Fruit fly (Drosophila melanogaster): Measurements from ENCODE around the gene bol.

The bol gene

DNA sequence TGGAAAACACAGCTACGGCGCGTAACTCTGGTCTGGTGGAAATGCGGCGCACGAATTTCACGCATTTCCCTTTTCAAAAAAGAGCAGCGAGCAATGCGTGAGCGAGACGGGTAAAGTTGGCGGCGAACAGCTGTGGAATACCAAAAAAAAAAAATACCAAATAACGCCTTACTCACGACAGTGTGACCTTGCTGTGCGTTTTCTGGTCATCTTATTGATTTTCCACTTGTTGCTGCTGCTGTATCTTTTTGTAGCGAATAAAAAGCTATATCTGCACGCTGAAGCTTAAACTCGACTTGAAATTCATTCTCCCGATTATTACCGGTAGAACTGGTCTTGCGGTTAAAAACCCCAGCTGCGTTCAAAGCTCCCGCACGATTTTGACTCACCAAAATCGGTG is at the start of gene bol, which contains the start of gene Dhpr:
Gene bol, minus strand, starts transcription at position 57 of the 400 bp plus-strand sequence.
Gene Dhpr, plus strand, starts transcription at position 212 of the 400 bp plus-strand sequence.
- TF ChIP-seq Sin3A (optimal IDR thresholded peaks at IDR 0.05) (no peak), ttk (optimal IDR thresholded peaks at IDR 0.05) (no peak), psq (optimal IDR thresholded peaks at IDR 0.05) (no peak), h (optimal IDR thresholded peaks at IDR 0.05) (no peak), Myc (optimal IDR thresholded peaks at IDR 0.05) (no peak), insv (optimal IDR thresholded peaks at IDR 0.05) (no peak)

DNA sequence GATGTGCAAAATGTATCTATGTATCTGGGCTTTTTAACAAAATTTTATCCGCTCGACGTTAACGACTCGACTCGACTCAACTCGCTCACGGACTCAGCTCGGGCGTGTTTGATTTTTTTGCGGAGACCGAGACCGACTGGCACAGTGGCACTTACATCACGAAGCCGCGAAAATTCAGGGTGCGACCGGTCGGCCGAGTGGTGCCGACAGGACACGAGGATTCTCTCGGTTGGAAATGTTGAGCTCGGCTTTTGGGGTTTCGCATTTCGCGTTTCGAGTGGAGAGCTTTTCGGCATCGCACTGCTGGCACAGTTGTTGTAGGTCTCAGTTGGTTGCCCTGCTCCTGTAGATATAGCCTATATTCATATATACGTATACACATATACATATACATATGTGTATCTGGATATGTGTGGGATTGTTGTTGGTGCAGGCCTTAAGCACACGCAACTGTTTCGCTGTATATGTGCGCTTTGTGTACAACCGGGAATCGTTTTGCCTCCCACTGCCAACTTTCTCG is 47.9 kb upstream of the bol start, which contains the start of gene Rdl:
Gene Rdl, minus strand, starts transcription at position 97 of the 520 bp plus-strand sequence.
- TF ChIP-seq Myc (optimal IDR thresholded peaks at IDR 0.05) (no peak), insv (optimal IDR thresholded peaks at IDR 0.05) (no peak), psq (optimal IDR thresholded peaks at IDR 0.05) (no peak), ttk (optimal IDR thresholded peaks at IDR 0.05) (no peak)

DNA sequence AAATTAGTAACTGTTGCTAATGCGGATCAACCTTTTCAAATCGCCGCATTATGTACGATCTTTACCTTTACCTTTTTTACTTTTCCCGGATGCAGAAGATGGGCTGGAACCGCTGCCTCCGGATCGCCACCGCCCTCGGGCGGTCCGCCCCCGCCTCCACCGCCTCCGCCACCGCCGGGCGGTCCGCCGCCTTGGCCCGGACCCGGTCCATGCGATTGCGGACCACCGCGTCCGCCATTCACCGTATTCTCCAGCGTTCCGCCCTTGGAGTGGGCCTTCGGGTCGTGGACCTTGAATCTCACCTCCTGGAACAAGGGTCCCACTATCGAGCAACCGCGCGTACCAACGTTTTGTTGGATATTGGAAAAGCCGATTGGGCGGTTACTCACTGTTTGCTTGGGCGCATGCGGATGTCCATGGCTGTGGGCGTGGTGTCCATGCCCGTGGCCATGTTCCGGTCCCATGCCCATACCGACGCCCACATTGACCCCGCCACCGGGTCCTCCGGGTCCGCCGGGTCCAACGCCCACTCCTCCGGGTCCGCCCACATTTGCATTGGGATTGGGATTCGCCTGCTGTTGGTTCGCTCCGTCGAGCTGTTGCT is 17.1 kb upstream of the bol start:
- TF ChIP-seq Myc (optimal IDR thresholded peaks at IDR 0.05) (no peak), ttk (optimal IDR thresholded peaks at IDR 0.05) (no peak), psq (optimal IDR thresholded peaks at IDR 0.05) (no peak), insv (optimal IDR thresholded peaks at IDR 0.05) (no peak), h (optimal IDR thresholded peaks at IDR 0.05) (no peak), Sin3A (optimal IDR thresholded peaks at IDR 0.05) (no peak)

DNA sequence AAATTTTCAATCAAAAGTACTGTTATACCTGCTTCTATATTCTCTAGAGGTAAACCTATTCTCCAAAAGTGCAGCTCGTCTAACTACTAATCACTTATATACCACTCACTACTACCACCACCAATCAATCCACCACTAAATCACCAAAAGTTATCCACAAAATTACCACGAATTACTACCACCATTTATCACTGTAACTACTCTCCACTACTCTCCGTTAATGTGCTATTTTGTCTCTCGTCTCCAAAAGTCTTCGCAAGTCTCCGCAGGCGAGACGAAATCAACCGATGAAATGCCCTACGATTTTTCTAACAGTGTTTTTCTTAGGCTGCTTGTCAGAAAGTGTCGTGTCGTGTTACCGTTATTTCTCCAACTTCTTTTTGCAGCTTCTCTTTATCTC is 7.8 kb upstream of the bol start:
- no peak for TF ChIP-seq h (optimal IDR thresholded peaks at IDR 0.05)
- TF ChIP-seq psq (optimal IDR thresholded peaks at IDR 0.05) = no peak
- no peak for TF ChIP-seq ttk (optimal IDR thresholded peaks at IDR 0.05)
- no peak for TF ChIP-seq Myc (optimal IDR thresholded peaks at IDR 0.05)
- TF ChIP-seq insv (optimal IDR thresholded peaks at IDR 0.05) = no peak
- TF ChIP-seq Sin3A (optimal IDR thresholded peaks at IDR 0.05) = no peak

DNA sequence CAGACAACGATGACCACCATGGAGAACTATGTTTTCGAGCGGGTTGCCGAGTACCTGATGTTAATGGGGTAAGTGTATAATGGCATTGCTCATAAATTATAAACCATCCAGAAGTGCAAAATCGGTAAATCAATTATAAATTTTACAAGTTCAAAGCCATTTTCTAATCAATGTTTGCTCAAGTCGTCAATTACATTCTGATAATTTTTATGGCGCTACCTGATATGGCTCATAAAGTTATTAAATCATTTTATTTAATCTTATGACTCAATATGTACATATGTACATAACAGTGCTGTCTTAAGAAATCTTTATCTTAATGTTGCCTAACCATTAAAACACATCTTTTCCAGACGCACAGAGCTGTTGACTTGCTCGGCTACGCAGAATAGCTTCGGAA is 5.3 kb upstream of the bol start:
- TF ChIP-seq Sin3A (optimal IDR thresholded peaks at IDR 0.05) = no peak
- no peak for TF ChIP-seq psq (optimal IDR thresholded peaks at IDR 0.05)
- TF ChIP-seq Myc (optimal IDR thresholded peaks at IDR 0.05) = no peak
- TF ChIP-seq ttk (optimal IDR thresholded peaks at IDR 0.05) = no peak
- no peak for TF ChIP-seq h (optimal IDR thresholded peaks at IDR 0.05)
- no peak for TF ChIP-seq insv (optimal IDR thresholded peaks at IDR 0.05)

DNA sequence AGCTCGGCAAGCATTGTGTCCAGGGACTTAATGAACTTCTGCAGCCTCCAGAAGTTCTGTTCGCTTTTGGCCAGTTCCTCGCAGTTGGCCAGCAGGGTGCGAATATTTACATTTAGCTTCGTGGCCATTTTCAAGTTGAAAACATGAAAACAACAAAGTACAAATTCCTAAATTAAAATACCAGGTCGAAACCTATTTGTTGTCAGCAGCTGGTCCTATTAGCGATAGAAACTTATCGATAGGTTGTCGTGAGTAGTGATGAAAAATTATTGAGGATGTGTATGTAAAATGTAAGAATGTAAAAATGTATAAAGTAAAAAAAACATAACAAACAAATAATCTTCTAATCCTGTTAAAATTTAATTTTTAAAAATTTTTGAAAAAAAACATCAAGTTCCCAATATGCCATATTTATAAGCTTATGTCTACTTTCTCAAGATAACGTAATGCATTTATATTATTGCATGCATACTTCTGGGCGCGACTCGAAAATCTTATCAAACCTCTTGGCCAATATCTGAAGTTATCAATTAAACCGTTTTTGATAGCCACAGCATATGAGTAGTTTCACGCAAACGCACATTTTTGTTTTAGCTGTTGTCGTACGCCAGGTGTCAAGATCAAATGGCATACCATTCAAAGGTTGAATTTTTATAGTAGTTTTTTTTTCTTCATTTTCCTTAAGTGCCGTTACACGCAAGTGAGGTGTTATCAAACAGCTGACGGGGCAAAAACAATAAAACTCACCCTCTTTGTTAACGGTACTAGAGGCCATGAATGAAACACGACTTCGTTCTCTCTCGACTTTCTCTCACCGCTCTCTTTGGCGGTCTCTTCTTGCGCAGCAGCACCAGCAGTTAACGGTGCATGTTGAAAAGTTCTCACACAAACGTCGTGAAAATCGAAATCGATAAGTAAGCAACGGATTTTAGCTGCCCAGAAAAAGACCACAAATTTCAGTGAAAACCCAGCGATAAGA is 3.1 kb upstream of the bol start, which contains the start of the genes Use1 and nwk:
Gene Use1, minus strand, starts transcription at position 206 of the 979 bp plus-strand sequence.
Gene nwk, plus strand, starts transcription at position 885 of the 979 bp plus-strand sequence.
- TF ChIP-seq h (optimal IDR thresholded peaks at IDR 0.05) (no peak), ttk (optimal IDR thresholded peaks at IDR 0.05) (no peak), Sin3A (optimal IDR thresholded peaks at IDR 0.05) (no peak), insv (optimal IDR thresholded peaks at IDR 0.05) (no peak), Myc (optimal IDR thresholded peaks at IDR 0.05) (no peak), psq (optimal IDR thresholded peaks at IDR 0.05) (no peak)

DNA sequence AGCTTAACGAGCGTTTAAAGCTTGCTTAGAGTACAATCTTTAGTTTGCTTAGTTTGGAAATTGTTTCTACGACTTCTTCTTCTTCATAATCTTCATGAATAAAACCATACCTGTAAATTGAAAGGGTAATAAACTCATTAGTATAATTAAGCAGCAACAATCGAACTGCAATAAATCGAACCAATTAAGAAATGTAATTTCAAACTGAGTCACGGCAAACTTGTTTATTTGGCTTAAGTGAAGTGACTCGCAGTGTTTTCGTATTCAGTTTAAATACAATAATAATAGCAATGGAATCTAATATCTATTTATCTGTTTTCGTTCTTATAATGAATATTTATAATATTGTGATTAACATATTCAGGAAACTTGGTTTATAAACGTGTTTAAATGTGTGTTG is 1.6 kb upstream of the bol start:
- TF ChIP-seq insv (optimal IDR thresholded peaks at IDR 0.05) (no peak), psq (optimal IDR thresholded peaks at IDR 0.05) (no peak), Myc (optimal IDR thresholded peaks at IDR 0.05) (no peak), h (optimal IDR thresholded peaks at IDR 0.05) (no peak), Sin3A (optimal IDR thresholded peaks at IDR 0.05) (no peak), ttk (optimal IDR thresholded peaks at IDR 0.05) (no peak)

DNA sequence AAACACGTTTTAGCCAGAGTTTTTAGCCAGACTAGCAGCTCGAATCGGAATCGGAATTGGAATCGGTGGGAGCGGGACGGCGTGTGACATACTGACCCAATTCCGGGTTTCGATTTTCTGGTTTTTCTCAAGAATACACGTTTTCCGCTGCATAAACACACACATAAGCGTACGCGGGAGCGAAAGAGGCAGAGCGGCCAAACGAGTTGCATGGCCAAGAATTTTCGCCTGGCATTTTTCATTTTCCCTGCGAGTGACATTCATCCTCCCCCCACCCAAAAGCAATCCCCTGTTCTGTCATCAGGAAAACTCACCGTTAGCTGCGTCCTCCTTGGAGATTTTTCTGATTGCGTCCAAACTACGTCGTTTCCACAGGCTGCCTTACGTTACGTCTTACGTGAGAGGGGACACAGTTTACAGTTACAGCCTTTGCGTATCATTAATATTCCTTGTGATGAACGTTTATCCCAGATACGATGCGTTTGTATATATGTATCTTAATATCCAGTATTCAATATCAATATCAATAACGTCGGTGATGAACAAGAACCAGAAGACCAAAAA is 4.5 kb downstream of the bol start:
- TF ChIP-seq h (optimal IDR thresholded peaks at IDR 0.05) = no peak

DNA sequence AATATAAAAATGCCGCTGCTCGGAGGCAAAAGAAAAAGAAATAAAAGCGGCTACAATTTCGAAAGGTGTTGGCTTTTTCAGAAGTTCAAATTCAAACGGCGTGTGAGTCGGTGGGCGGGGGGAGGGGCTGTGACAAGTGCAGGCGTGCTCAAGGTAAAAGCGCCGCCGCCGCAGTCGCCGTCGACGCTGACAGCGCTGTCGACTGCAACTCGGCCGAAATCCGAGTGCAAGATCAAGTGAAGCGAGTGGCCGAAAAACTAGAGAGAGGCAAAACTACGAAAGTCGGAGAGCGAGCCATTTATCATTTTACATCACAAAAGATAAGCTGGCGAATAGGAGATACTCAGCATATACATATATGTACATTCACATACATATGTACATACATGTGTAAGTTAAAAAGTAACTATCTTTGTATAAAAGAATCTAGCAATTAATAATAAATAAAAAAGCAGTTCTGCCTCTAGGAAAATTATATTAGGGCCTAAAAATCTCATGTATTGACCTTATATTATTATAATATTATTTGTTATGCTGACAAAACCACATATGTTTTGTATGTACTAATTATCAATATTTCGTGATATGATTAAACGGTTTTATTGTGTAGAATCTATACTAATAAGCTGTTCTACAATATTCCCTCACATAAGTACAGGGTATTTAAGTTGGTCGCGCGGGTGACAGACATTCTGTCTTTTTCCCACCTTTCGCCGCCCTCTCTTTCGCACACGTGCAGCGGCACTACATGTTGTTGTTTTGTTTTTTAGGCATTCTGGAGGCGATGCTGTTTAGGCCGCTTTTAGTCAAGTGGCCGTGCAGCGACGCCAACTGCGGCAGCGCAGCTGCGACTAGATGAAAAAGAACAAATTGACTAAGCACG is 5.3 kb downstream of the bol start:
- TF ChIP-seq h (optimal IDR thresholded peaks at IDR 0.05) = no peak
- TF ChIP-seq ttk (optimal IDR thresholded peaks at IDR 0.05) = no peak

DNA sequence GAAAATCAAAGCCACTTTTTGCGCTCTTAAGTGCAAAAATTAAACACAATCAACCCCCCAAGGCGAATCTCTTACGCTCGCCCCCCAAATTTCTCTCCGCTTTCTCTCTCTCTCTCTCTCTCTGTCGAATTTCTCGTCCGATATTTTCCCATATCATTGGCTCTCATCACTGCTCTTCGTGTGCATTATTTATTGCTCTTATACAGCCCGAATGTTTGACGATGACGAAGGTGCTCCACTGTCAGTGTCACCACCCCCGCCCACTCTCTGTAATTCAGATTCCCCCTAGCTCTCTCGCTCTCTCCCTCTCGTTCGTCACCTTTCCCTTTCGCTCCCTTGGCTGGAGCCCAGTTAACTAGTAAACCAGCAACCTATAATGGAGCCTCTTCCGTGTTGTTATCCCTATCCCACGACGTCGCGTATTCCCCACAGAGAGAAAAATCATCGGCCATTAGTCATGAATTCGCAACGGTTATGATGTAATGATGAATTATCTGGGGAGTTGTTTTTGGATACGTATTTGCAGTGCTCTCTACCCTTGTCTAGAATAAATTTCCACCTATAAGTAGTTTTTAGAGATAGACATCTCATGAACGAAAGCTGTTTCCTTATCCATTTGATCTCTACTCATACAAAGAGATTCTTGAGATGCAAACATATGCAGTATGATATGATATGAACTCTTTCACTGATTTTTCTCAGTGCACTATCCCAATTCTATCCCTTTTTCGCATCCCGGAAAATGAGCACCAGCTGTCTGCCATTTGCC is 6.3 kb downstream of the bol start:
- TF ChIP-seq Sin3A (optimal IDR thresholded peaks at IDR 0.05) = no peak
- TF ChIP-seq ttk (optimal IDR thresholded peaks at IDR 0.05) = no peak
- no peak for TF ChIP-seq insv (optimal IDR thresholded peaks at IDR 0.05)
- TF ChIP-seq h (optimal IDR thresholded peaks at IDR 0.05) = no peak
- TF ChIP-seq Myc (optimal IDR thresholded peaks at IDR 0.05) = no peak
- TF ChIP-seq psq (optimal IDR thresholded peaks at IDR 0.05) = no peak

Data from Kc167 (cell line).